Fruit fly (Drosophila melanogaster) Kc167 (cell line): ENCODE data around the gene CG43740.

Experiments used
- Myc ChIP-seq: fragments of >200 bp; optimal IDR thresholded peaks from 2 replicates; lab custom pipeline; 2017; ENCODE audit warnings: missing external identifiers
- Sin3A ChIP-seq: fragments of >200 bp; optimal IDR thresholded peaks from 2 replicates; lab custom pipeline; 2018; ENCODE audit warnings: missing external identifiers
- h ChIP-seq: fragments of >200 bp; optimal IDR thresholded peaks from 3 replicates; lab custom pipeline; 2018; ENCODE audit warnings: missing external identifiers
- insv ChIP-seq: fragments of >200 bp; optimal IDR thresholded peaks from 3 replicates; lab custom pipeline; 2018; ENCODE audit warnings: missing external identifiers
- psq ChIP-seq: fragments of >200 bp; optimal IDR thresholded peaks from 2 replicates; lab custom pipeline; 2017; ENCODE audit warnings: missing external identifiers
- ttk ChIP-seq: sonication (Bioruptor generic); optimal IDR thresholded peaks from 2 replicates; lab custom pipeline; 2017; ENCODE audit warnings: missing external identifiers

The CG43740 gene

DNA sequence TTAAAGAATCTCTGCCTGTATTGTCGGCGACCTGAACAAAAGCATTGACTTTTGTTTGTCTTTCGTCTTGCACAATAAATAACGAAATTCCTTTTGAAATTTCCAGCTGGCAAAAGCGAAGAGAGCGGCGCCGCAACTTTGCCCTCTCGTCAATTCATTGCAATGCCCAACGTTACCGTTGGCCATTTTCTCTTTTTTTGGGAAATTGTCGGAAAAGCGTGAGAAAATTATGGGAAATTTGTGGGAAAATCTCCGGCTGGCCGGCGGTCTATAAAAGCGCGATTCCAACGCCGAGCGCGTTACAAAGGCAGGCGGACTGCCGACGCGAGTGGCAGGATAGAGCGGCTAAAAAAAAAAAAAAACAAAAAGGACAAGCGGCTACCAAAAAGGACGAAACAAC lies at the start of gene CG43740:
Gene CG43740, plus strand, starts transcription at position 301 of the 400 bp plus-strand sequence.
- TF ChIP-seq Sin3A (lab: Kevin White, UChicago) (no peak), Myc (lab: Kevin White, UChicago) (no peak), insv (no peak), psq (lab: Kevin White, UChicago) (no peak)

DNA sequence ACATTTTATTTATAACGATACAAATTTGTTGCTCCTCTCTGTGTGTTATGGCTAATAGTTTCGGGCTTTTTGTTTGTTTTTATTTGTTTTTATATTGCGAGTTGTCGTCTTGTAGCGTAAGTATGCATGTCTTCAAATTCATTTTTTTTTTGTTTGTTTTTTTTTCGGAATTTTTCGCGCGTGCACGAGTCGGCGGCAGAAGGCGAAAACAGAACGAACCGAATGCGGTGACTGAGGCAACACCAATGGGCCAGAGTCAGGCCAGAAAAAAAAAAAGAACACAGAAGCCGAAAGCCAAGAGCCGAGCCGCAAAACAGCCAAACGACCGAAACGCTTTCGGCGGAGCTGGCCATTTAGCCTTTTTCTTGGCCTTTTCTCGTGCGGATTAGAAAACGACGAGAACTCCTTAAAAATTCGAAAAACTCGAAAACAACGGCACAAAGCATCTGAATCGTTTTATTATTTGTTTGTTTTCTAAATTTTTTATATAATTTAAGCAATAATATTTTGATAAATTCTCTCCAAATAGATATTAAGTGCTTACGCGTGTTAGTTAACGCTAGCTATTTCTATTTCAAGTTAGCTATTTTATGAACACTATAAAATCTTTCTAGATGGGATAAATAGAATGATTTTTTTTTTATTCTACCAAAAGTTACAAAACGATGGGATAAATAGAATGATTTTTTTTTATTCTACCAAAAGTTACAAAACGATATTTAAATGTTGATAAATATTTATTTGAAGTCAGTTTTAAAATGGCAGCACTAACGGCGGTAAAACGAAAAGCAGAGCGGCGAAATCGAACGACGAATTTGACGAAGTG lies 43.3 kb upstream of the CG43740 start:
- TF ChIP-seq Sin3A (lab: Kevin White, UChicago) (no peak), ttk (lab: Kevin White, UChicago) (no peak), psq (lab: Kevin White, UChicago) (no peak), h (lab: Kevin White, UChicago) (no peak), insv (no peak), Myc (lab: Kevin White, UChicago) (no peak)

DNA sequence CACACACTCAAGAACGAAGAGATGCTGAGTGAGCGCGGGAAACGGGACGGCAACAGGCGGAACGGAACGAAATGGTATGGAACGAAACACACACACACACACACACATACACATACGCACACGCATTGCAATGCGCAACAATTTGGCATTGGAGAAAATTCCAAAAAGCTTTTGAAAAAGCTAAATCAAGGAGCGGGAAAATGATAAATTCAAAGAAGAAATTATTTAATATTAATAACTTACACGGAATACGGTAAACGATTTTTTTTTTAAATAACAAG lies 42.8 kb upstream of the CG43740 start:
- TF ChIP-seq psq (lab: Kevin White, UChicago) (no peak), Sin3A (lab: Kevin White, UChicago) (no peak), h (lab: Kevin White, UChicago) (no peak), Myc (lab: Kevin White, UChicago) (no peak), insv (no peak), ttk (lab: Kevin White, UChicago) (no peak)

DNA sequence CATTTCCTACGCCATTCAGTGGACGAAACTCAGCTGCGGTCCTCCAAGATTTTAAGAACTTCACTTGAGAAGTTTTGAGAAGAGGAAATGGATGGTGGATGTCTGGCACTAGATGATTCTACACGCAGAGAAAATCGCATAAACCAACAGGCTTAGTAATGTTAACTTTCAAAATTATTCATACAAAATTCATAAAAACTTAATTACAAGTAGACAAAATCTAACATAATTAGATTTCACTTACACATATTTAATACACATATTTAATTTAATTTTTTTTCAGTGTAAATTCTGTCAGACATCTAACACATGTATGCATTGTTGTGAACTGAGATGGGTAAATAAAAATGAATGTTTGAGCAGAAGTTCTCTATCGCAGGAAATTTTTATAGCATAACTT lies 33.3 kb upstream of the CG43740 start:
- no peak for TF ChIP-seq ttk (lab: Kevin White, UChicago)
- TF ChIP-seq Myc (lab: Kevin White, UChicago) = no peak
- TF ChIP-seq Sin3A (lab: Kevin White, UChicago) = no peak
- no peak for TF ChIP-seq insv
- no peak for TF ChIP-seq psq (lab: Kevin White, UChicago)
- TF ChIP-seq h (lab: Kevin White, UChicago) = no peak

DNA sequence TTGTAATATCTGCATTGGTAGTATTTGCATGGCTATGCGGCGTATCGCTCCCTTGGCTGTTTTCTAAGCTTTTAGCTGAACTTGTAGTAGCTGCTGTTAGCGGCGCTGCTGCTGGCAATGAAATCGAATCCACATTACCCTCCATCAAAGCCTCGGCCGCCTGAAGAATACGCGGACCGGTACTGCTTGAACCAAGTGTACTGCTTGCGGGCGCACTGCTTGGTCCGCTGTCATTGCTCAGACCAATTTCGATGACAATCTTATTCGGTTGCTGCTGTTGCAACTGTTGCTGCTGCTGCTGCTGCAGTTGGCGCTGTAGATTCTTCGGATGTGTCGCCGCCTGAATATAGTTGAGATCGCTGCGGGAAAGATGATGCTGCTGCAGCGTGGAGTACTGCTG lies 25.5 kb upstream of the CG43740 start:
- no peak for TF ChIP-seq insv
- no peak for TF ChIP-seq Sin3A (lab: Kevin White, UChicago)
- no peak for TF ChIP-seq psq (lab: Kevin White, UChicago)
- no peak for TF ChIP-seq Myc (lab: Kevin White, UChicago)
- TF ChIP-seq h (lab: Kevin White, UChicago) = no peak
- TF ChIP-seq ttk (lab: Kevin White, UChicago) = no peak

DNA sequence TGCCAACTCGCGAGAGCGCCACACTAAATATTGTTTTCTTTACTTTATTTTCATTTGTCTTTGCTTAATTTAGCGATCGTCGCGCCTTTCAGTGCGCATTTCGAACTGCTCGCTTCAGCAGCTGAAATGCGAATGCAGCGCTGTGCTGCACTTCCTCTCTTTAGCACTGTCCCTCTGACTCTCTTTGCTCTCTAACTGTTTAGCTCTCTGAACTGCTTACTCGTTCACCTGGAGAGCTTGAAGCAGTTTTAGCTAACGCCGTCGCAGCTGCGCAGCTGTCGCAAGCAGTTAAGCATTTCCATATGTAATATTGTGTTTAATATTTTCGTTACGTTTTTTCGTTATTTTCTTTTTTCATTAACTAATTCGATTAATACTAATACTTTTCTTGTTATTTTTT lies 24.5 kb upstream of the CG43740 start:
- TF ChIP-seq Myc (lab: Kevin White, UChicago) (no peak), insv (no peak), h (lab: Kevin White, UChicago) (no peak), ttk (lab: Kevin White, UChicago) (no peak), Sin3A (lab: Kevin White, UChicago) (no peak), psq (lab: Kevin White, UChicago) (no peak)

DNA sequence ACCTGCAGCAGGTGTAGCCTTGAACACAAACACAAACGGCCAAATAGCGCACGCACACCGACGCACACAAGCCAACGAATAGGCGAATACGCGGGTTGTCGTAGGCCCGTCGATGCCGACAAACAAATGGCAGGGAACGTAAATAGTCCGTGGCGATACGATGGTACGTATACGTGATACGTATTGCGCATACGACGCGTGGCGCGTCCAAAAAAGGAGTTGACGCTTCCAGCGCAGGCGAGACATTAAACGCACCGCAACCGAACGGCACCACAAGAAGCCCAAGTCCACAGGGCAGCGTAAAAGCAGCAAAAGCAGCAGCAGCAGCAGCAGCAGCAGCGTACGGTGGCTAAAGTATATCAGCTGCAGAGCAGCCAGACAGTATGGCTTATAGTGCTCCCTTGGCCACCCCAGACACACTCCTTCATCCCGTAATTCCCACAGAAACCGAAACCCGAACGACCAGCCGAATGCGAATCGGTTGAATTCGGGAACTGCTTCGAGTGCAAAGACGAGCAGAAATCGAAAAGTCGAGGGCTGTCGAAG lies 15.0 kb upstream of the CG43740 start:
- TF ChIP-seq Sin3A (lab: Kevin White, UChicago) (no peak), insv (no peak), h (lab: Kevin White, UChicago) (no peak), psq (lab: Kevin White, UChicago) (no peak), ttk (lab: Kevin White, UChicago) (no peak), Myc (lab: Kevin White, UChicago) (no peak)

DNA sequence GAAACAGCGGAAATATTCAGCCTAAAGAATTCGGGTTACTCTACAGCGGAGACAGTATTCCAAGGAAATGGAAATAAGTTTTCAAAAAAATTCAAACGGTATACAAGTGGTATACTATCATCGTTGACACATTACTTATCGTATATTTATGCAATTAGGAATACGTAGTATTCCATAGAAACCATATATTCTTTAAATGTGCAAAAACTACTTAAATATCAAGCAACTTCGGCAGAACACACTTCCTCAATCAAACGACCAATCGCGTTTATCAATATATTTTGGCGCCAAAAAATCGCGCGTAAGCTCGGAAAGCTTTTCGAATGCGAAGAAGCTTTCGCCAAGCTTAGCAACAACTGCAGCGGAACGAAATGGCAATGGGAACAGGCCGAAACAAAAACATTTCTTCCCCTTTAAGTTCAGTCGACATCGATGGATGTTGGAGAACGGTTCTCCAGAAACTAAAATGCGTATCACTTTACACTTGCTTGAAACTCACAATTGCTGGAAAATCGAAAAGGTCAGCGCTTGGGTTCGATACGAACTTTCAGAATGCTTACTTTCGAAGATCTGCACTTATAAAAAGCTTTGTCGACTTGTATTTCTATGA lies 14.4 kb upstream of the CG43740 start:
- no peak for TF ChIP-seq insv
- TF ChIP-seq Sin3A (lab: Kevin White, UChicago) = no peak
- no peak for TF ChIP-seq ttk (lab: Kevin White, UChicago)
- TF ChIP-seq h (lab: Kevin White, UChicago) = no peak
- no peak for TF ChIP-seq psq (lab: Kevin White, UChicago)
- no peak for TF ChIP-seq Myc (lab: Kevin White, UChicago)

DNA sequence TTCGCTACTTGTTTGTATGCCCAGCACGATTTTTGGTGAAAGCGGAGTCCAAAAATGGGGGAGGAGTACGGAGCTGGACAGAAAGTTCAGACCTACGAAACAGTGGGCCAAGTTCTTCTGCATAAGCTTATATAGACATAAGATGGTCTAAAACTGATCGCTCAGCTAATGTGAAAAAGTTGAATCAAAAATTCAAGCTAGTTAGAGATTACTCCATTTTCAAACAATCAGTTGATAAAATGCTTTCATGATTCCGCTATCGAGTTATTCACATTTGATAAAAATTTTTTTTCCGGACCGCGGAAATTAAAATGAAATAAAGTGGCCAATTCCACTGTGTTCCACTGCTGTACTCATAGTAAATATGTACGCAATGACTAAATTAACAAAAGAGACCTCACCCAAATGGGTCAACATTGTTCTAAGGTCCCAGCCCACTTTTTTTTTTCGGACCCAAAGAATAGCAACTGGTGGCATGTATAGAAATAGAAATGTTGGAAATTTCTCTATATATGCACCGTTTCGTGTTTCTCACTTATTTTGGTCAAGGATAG lies 12.9 kb upstream of the CG43740 start:
- no peak for TF ChIP-seq ttk (lab: Kevin White, UChicago)
- TF ChIP-seq Myc (lab: Kevin White, UChicago) = no peak
- TF ChIP-seq insv = no peak
- no peak for TF ChIP-seq h (lab: Kevin White, UChicago)
- no peak for TF ChIP-seq Sin3A (lab: Kevin White, UChicago)
- TF ChIP-seq psq (lab: Kevin White, UChicago) = no peak

DNA sequence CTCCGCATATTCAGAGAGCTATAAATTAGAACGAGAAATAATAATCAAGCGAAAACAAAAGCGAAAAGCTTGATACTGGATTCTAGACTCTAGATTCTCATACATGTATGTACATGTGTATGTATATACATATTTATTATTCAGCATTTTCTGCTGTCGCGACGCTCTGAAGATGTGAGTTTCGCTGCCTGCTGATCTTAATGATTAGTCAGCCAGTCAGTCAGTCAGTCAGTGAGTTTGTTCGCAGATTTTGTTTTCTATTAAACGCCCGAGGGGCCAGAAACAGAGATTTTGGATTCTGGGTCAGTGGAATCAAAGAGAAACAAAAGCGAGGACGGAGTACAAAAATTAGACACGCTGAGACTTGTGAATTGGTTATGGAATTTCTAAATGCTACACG lies 11.2 kb upstream of the CG43740 start:
- TF ChIP-seq Sin3A (lab: Kevin White, UChicago) (no peak), h (lab: Kevin White, UChicago) (no peak)

DNA sequence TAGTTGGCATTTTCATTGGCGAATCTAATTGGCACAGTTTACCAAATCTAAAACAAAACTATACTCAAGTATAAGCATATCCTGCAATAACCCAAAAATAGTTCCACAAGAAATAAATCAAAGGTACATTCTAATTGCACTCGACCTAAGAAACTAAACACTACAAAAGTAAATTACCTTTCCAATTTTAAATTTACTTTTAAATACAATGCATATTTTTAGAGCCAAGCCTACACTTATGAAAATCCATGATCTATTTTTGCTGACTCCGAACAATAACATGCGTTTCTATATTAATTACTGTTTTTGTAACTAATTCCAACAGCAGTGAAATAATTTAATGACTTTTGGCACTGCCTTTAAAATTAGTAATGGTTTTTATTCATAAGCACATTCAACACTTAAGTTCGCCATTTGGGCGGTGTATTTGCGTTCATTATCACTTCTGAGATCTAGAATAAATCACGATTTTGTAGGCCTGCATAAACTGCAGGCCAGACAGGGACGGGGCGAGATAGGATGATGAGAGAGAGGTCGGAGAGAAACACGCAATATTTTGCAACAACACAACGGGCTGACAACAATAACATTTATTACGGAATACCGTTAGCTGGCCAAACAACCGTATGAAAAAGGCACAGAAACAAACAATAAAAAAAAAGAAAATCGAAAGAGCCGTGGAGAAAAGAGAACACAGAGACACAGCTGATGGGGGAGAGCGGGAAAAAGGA lies 8.5 kb upstream of the CG43740 start:
- TF ChIP-seq insv = no peak
- no peak for TF ChIP-seq Myc (lab: Kevin White, UChicago)
- no peak for TF ChIP-seq ttk (lab: Kevin White, UChicago)
